Worm (Caenorhabditis elegans) whole organism, L1 larva: Measurements from ENCODE around the gene cdk-11.2.

Source experiments
- C04F5.9 ChIP-seq: sonication (generic microtip); optimal IDR thresholded peaks from 2 replicates; lab custom pipeline; 2016; ENCODE audit warnings: missing genetic modification characterization, missing compliant biosample characterization
- C16A3.4 ChIP-seq: fragments of 150-350 bp; optimal IDR thresholded peaks from 2 replicates; lab custom pipeline; 2014; ENCODE audit warnings: missing biosample characterization, missing genetic modification characterization
- Y116A8C.19 ChIP-seq: sonication (generic microtip); optimal IDR thresholded peaks from 2 replicates; lab custom pipeline; 2016; ENCODE audit warnings: missing compliant biosample characterization, missing genetic modification characterization, borderline replicate concordance
- aha-1 ChIP-seq: fragments of 150-350 bp; optimal IDR thresholded peaks from 2 replicates; lab custom pipeline; 2014; ENCODE audit warnings: missing biosample characterization, missing genetic modification characterization
- alr-1 ChIP-seq: fragments of 200-800 bp; sonication (Bioruptor generic); optimal IDR thresholded peaks from 2 replicates; lab custom pipeline; 2018; ENCODE audit warnings: borderline replicate concordance, mild to moderate bottlenecking, missing genetic modification characterization, missing compliant biosample characterization
- blmp-1 ChIP-seq: fragments of 150-350 bp; optimal IDR thresholded peaks from 2 replicates; lab custom pipeline; 2014; ENCODE audit warnings: missing biosample characterization, missing genetic modification characterization
- ceh-88 ChIP-seq: fragments of 200-800 bp; sonication (Bioruptor generic); IDR thresholded peaks from 2 replicates; pipeline ENCODE4 v1.3.6; 2022; ENCODE audit warnings: missing genetic modification characterization, missing compliant biosample characterization
- ceh-90 ChIP-seq: sonication (generic microtip); optimal IDR thresholded peaks from 2 replicates; lab custom pipeline; 2016; ENCODE audit warnings: missing genetic modification characterization, missing compliant biosample characterization
- ces-1 ChIP-seq: fragments of 150-350 bp; optimal IDR thresholded peaks from 2 replicates; lab custom pipeline; 2014; ENCODE audit warnings: missing biosample characterization, missing genetic modification reagents, missing genetic modification characterization
- efl-1 ChIP-seq, 4 experiments: fragments of 150-350 bp; optimal IDR thresholded peaks in 3 of 4; peaks in 1 of 4; 1 replicate in 1 of 4; 2 replicates in 3 of 4; lab custom pipeline; 2014; ENCODE audit warnings: missing biosample characterization in 2 of 4, missing genetic modification characterization in 2 of 4, missing genetic modification reagents in 2 of 4
- efl-3 ChIP-seq: fragments of 200-800 bp; sonication (Bioruptor generic); optimal IDR thresholded peaks from 2 replicates; lab custom pipeline; 2018; ENCODE audit warnings: mild to moderate bottlenecking, missing genetic modification characterization, missing compliant biosample characterization
- egl-13 ChIP-seq: sonication (generic microtip); optimal IDR thresholded peaks from 2 replicates; lab custom pipeline; 2016; ENCODE audit warnings: missing genotype, missing genetic modification reagents, missing genetic modification characterization, missing compliant biosample characterization
- elt-2 ChIP-seq: sonication (generic microtip); optimal IDR thresholded peaks from 2 replicates; lab custom pipeline; 2016; ENCODE audit warnings: missing genetic modification characterization, mild to moderate bottlenecking, inconsistent platforms, missing compliant biosample characterization, missing genetic modification reagents
- fkh-8 ChIP-seq: sonication (generic microtip); optimal IDR thresholded peaks from 2 replicates; lab custom pipeline; 2016; ENCODE audit warnings: mild to moderate bottlenecking, missing genetic modification characterization, missing compliant biosample characterization
- grh-1 ChIP-seq: fragments of 200-800 bp; sonication (Bioruptor generic); IDR thresholded peaks from 2 replicates; pipeline ENCODE4 v1.3.6; 2022; ENCODE audit warnings: missing genetic modification reagents, missing genetic modification characterization, missing compliant biosample characterization
- hlh-17 ChIP-seq: fragments of 200-800 bp; sonication (Bioruptor generic); optimal IDR thresholded peaks from 2 replicates; lab custom pipeline; 2018; ENCODE audit warnings: missing genetic modification characterization, mild to moderate bottlenecking, missing compliant biosample characterization, moderate library complexity, borderline replicate concordance
- hlh-4 ChIP-seq: sonication (generic microtip); optimal IDR thresholded peaks from 2 replicates; lab custom pipeline; 2016; ENCODE audit warnings: mild to moderate bottlenecking, missing genetic modification characterization, missing compliant biosample characterization
- hpl-2 ChIP-seq: fragments of 150-350 bp; optimal IDR thresholded peaks from 2 replicates; lab custom pipeline; 2014; ENCODE audit warnings: missing biosample characterization, missing genetic modification reagents, missing genetic modification characterization
- lin-13 ChIP-seq: fragments of 150-350 bp; optimal IDR thresholded peaks from 2 replicates; lab custom pipeline; 2014; ENCODE audit warnings: missing biosample characterization, missing genetic modification reagents, missing genetic modification characterization
- lin-39 ChIP-seq: fragments of 150-350 bp; optimal IDR thresholded peaks from 2 replicates; lab custom pipeline; 2014; ENCODE audit warnings: missing biosample characterization, missing genetic modification reagents, missing genetic modification characterization
- lir-3 ChIP-seq: sonication (generic microtip); optimal IDR thresholded peaks from 2 replicates; lab custom pipeline; 2016; ENCODE audit warnings: mild to moderate bottlenecking, missing genetic modification characterization, moderate library complexity, missing compliant biosample characterization; ENCODE audit not compliant: poor library complexity
- lsy-2 ChIP-seq, 2 experiments: fragments of 150-350 bp; optimal IDR thresholded peaks; 2 replicates each; lab custom pipeline; 2014; ENCODE audit warnings: missing biosample characterization in 2 of 2, missing genetic modification characterization in 2 of 2
- mab-9 ChIP-seq: fragments of 200-800 bp; sonication (Bioruptor generic); IDR thresholded peaks from 2 replicates; pipeline ENCODE4 v1.3.6; 2022; ENCODE audit warnings: missing genetic modification reagents, missing genetic modification characterization, missing compliant biosample characterization
- mef-2 ChIP-seq: fragments of 150-350 bp; optimal IDR thresholded peaks from 2 replicates; lab custom pipeline; 2014; ENCODE audit warnings: missing biosample characterization, missing genetic modification characterization
- nhr-11 ChIP-seq: fragments of 150-350 bp; optimal IDR thresholded peaks from 2 replicates; lab custom pipeline; 2014; ENCODE audit warnings: missing biosample characterization, missing genetic modification characterization
- nhr-12 ChIP-seq: sonication (generic microtip); optimal IDR thresholded peaks from 2 replicates; lab custom pipeline; 2017; ENCODE audit warnings: missing biosample characterization, missing genetic modification characterization
- nhr-19 ChIP-seq: fragments of 200-800 bp; sonication (Bioruptor generic); conservative IDR thresholded peaks from 2 replicates; pipeline ENCODE4 v1.3.6; 2022; ENCODE audit warnings: missing genetic modification characterization, missing compliant biosample characterization
- nhr-20 ChIP-seq: sonication (generic microtip); optimal IDR thresholded peaks from 2 replicates; lab custom pipeline; 2016; ENCODE audit warnings: mild to moderate bottlenecking, missing genetic modification characterization, missing compliant biosample characterization
- nhr-47 ChIP-seq: sonication (generic microtip); optimal IDR thresholded peaks from 2 replicates; lab custom pipeline; 2016; ENCODE audit warnings: mild to moderate bottlenecking, missing genetic modification characterization, moderate library complexity, missing compliant biosample characterization
- nhr-71 ChIP-seq: sonication (generic microtip); optimal IDR thresholded peaks from 2 replicates; lab custom pipeline; 2016; ENCODE audit warnings: mild to moderate bottlenecking, missing genetic modification characterization, moderate library complexity, missing compliant biosample characterization
- nhr-84 ChIP-seq: sonication (generic microtip); optimal IDR thresholded peaks from 2 replicates; lab custom pipeline; 2017; ENCODE audit warnings: missing biosample characterization, missing genetic modification characterization
- nhr-85 ChIP-seq: sonication (generic microtip); peaks from one replicate; lab custom pipeline; 2016; ENCODE audit warnings: missing genetic modification characterization, inconsistent platforms, missing compliant biosample characterization
- nhr-90 ChIP-seq: sonication (generic microtip); optimal IDR thresholded peaks from 2 replicates; lab custom pipeline; 2016; ENCODE audit warnings: mild to moderate bottlenecking, missing genetic modification characterization, missing compliant biosample characterization; ENCODE audit not compliant: poor library complexity
- skn-1 ChIP-seq: fragments of 150-350 bp; optimal IDR thresholded peaks from 2 replicates; lab custom pipeline; 2014; ENCODE audit warnings: missing biosample characterization, missing genetic modification characterization
- sox-4 ChIP-seq: sonication (generic microtip); optimal IDR thresholded peaks from 2 replicates; lab custom pipeline; 2016; ENCODE audit warnings: missing genetic modification characterization, missing compliant biosample characterization
- tbx-2 ChIP-seq: sonication (generic microtip); optimal IDR thresholded peaks from 2 replicates; lab custom pipeline; 2016; ENCODE audit warnings: missing genetic modification characterization, missing compliant biosample characterization
- tlp-1 ChIP-seq: fragments of 150-350 bp; optimal IDR thresholded peaks from 2 replicates; lab custom pipeline; 2014; ENCODE audit warnings: missing biosample characterization, missing genetic modification characterization
- unc-130 ChIP-seq: fragments of 150-350 bp; optimal IDR thresholded peaks from 2 replicates; lab custom pipeline; 2017; ENCODE audit warnings: missing biosample characterization, missing genetic modification characterization, inconsistent platforms
- unc-30 ChIP-seq: sonication (generic microtip); optimal IDR thresholded peaks from 2 replicates; lab custom pipeline; 2017; ENCODE audit warnings: missing biosample characterization, missing genetic modification characterization
- unc-86 ChIP-seq: sonication (generic microtip); optimal IDR thresholded peaks from 2 replicates; lab custom pipeline; 2016; ENCODE audit warnings: missing genetic modification characterization, missing compliant biosample characterization
- xbp-1 ChIP-seq: sonication (generic microtip); optimal IDR thresholded peaks from 2 replicates; lab custom pipeline; 2016; ENCODE audit warnings: missing genetic modification characterization, missing compliant biosample characterization
- zag-1 ChIP-seq: fragments of 150-350 bp; optimal IDR thresholded peaks from 2 replicates; lab custom pipeline; 2014; ENCODE audit warnings: missing biosample characterization, missing genetic modification characterization
- zip-4 ChIP-seq: fragments of 200-800 bp; sonication (Bioruptor generic); optimal IDR thresholded peaks from 2 replicates; lab custom pipeline; 2018; ENCODE audit warnings: mild to moderate bottlenecking, missing genetic modification characterization, moderate library complexity, missing compliant biosample characterization
- ztf-4 ChIP-seq: fragments of 150-350 bp; optimal IDR thresholded peaks from 2 replicates; lab custom pipeline; 2014; ENCODE audit warnings: missing biosample characterization, missing genetic modification characterization

Gene cdk-11.2

ce11 chrX:10453960-10454359 is 34.4 kb upstream of the cdk-11.2 start, which contains the start of gene lgc-41:
Gene lgc-41 (plus strand): TSS chrX:10454260.
- TF ChIP-seq hlh-4 (tag; lab: Kevin White, UChicago) (no peak), lin-39 (tag; lab: Kevin White, UChicago) (no peak), nhr-20 (no peak), elt-2 (tag; lab: Kevin White, UChicago) (no peak), zag-1 (tag; lab: Kevin White, UChicago) (no peak), tbx-2 (tag; lab: Kevin White, UChicago) (no peak), nhr-90 (tag; lab: Kevin White, UChicago) (no peak), tlp-1 (tag; lab: Kevin White, UChicago) (no peak)
- TF ChIP-seq, all 84 proteins: peak for 0

- no peak for TF ChIP-seq ceh-90 (tag; lab: Kevin White, UChicago)
- no peak for TF ChIP-seq mab-9 (GFP tag; lab: Robert Waterston, UW)
- peak; percentile 18 for TF ChIP-seq nhr-47
- TF ChIP-seq lir-3 (tag; lab: Kevin White, UChicago), result no peak
- no peak for TF ChIP-seq C16A3.4 (tag; lab: Kevin White, UChicago)
- no peak for TF ChIP-seq unc-130 (tag; lab: Kevin White, UChicago)
- no peak for TF ChIP-seq zag-1 (tag; lab: Kevin White, UChicago)
- TF ChIP-seq grh-1 (GFP tag; lab: Robert Waterston, UW), result no peak
- TF ChIP-seq skn-1, result no peak
- TF ChIP-seq lsy-2 (tag; optimal IDR thresholded peaks at IDR 0.05; lab: Kevin White, UChicago), result peak; percentile 47 to 51
- TF ChIP-seq ces-1 (GFP tag; lab: Kevin White, UChicago), result no peak
- no peak for TF ChIP-seq nhr-90 (tag; lab: Kevin White, UChicago)
- no peak for TF ChIP-seq nhr-11 (tag; lab: Kevin White, UChicago)
- no peak for TF ChIP-seq nhr-85 (tag; lab: Kevin White, UChicago)
- no peak for TF ChIP-seq tlp-1 (tag; lab: Kevin White, UChicago)
- TF ChIP-seq lin-13 (GFP tag; lab: Kevin White, UChicago), result no peak
- no peak for TF ChIP-seq nhr-84 (tag; lab: Kevin White, UChicago)
- no peak for TF ChIP-seq C04F5.9
- TF ChIP-seq xbp-1 (tag; lab: Kevin White, UChicago), result no peak
- TF ChIP-seq fkh-8 (tag; lab: Kevin White, UChicago), result peak; percentile 80
- no peak for TF ChIP-seq tbx-2 (tag; lab: Kevin White, UChicago)
- TF ChIP-seq egl-13 (tag; lab: Kevin White, UChicago), result no peak
- no peak for TF ChIP-seq efl-3
- no peak for TF ChIP-seq unc-30 (tag; lab: Kevin White, UChicago)
- TF ChIP-seq nhr-71 (tag; lab: Kevin White, UChicago), result peak; percentile 35
- no peak for TF ChIP-seq nhr-19
- no peak for TF ChIP-seq blmp-1 (tag; lab: Kevin White, UChicago)
- TF ChIP-seq ceh-88 (GFP tag; lab: Robert Waterston, UW), result no peak
- TF ChIP-seq zip-4, result no peak
- no peak for TF ChIP-seq alr-1 (tag; lab: Kevin White, UChicago)
- no peak for TF ChIP-seq aha-1 (tag; lab: Kevin White, UChicago)
- TF ChIP-seq unc-86 (tag; lab: Kevin White, UChicago), result no peak
- no peak for TF ChIP-seq hlh-17
- no peak for TF ChIP-seq Y116A8C.19 (tag; lab: Kevin White, UChicago)
- TF ChIP-seq hpl-2 (GFP tag; lab: Kevin White, UChicago), result no peak
- no peak for TF ChIP-seq nhr-12 (tag; lab: Kevin White, UChicago)
- no peak for TF ChIP-seq mef-2 (tag; lab: Kevin White, UChicago)
- no peak for TF ChIP-seq efl-1 (optimal IDR thresholded peaks at IDR 0.05; lab: Kevin White, UChicago)
- TF ChIP-seq efl-1 (GFP tag; optimal IDR thresholded peaks at IDR 0.05 in 1 of 2; lab: Kevin White, UChicago), result no peak
- TF ChIP-seq ztf-4 (tag; lab: Kevin White, UChicago), result no peak
- peak; percentile 41 for TF ChIP-seq sox-4
These were observed 27.4 kb upstream of the cdk-11.2 start, which contains the start of gene C39B10.5 for ce11 chrX:10446982-10447381. Gene C39B10.5 (plus strand): TSS chrX:10447343.
